Fruit fly (Drosophila melanogaster): ENCODE measurements around the gene CG2519.

CG2519 gene

dm6 chr3R:5568590-5568989 lies 21.0 kb upstream of the CG2519 start, which contains the start of the genes CG2931 and Rheb (continued):
- peak; percentile 16 for TF ChIP-seq CG10431 (GFP tag; optimal IDR thresholded peaks at IDR 0.05)
- TF ChIP-seq CG7839 (tag; optimal IDR thresholded peaks at IDR 0.05): peak; percentile 58
- TF ChIP-seq chn (GFP tag; optimal IDR thresholded peaks at IDR 0.05): peak; percentile 61
- TF ChIP-seq CG2129 (GFP tag; IDR thresholded peaks at IDR 0.05; ENCODE audit: partially characterized antibody): peak; percentile 66
- peak; percentile 83 for TF ChIP-seq CG17829 (tag; optimal IDR thresholded peaks at IDR 0.05)
- TF ChIP-seq Asciz (GFP tag; optimal IDR thresholded peaks at IDR 0.05): no peak
- TF ChIP-seq Gsc (GFP tag; IDR thresholded peaks at IDR 0.05): 0 out of 2 replicates have a peak, but pooled peaks have one; percentile 7
- TF ChIP-seq CG2199 (GFP tag; IDR thresholded peaks at IDR 0.05): 0 out of 3 replicates have a peak, but pooled peaks have one; percentile 12
- TF ChIP-seq CG1792 (GFP tag; optimal IDR thresholded peaks at IDR 0.05): no peak
- peak; percentile 11 to 47 for TF ChIP-seq chif (GFP tag; optimal IDR thresholded peaks at IDR 0.05)
- no peak for TF ChIP-seq CG8765 (GFP tag; IDR thresholded peaks at IDR 0.05)
- no peak for TF ChIP-seq CG8944 (GFP tag; optimal IDR thresholded peaks at IDR 0.05)
- TF ChIP-seq sc (optimal IDR thresholded peaks at IDR 0.05): no peak
- TF ChIP-seq sc (GFP tag; optimal IDR thresholded peaks at IDR 0.05): no peak
- peak; percentile 65; the same call in 1 of the 3 replicates for TF ChIP-seq CG17361 (GFP tag; IDR thresholded peaks at IDR 0.05)
- TF ChIP-seq gsb-n (tag; optimal IDR thresholded peaks at IDR 0.05): peak; percentile 29
- peak; percentile 77 for TF ChIP-seq CoRest (tag; optimal IDR thresholded peaks at IDR 0.05)
- no peak for TF ChIP-seq h (optimal IDR thresholded peaks at IDR 0.05)
- TF ChIP-seq CkIIα-i1 (GFP tag; IDR thresholded peaks at IDR 0.05): no peak
- peak; percentile 47; the same call in 2 of the 3 replicates for TF ChIP-seq ase (GFP tag; IDR thresholded peaks at IDR 0.05)
- TF ChIP-seq CG11456 (GFP tag; IDR thresholded peaks at IDR 0.05): 0 out of 3 replicates have a peak, but pooled peaks have one; percentile 28
- peak; percentile 42; the same call in 1 of the 2 replicates for TF ChIP-seq ap (GFP tag; IDR thresholded peaks at IDR 0.05)
- TF ChIP-seq CG13624 (GFP tag; optimal IDR thresholded peaks at IDR 0.05): peak; percentile 30
- no peak for TF ChIP-seq CG12104 (GFP tag; optimal IDR thresholded peaks at IDR 0.05)
- no peak for TF ChIP-seq CG14050 (GFP tag; IDR thresholded peaks at IDR 0.05)
- no peak for TF ChIP-seq pb (GFP tag; optimal IDR thresholded peaks at IDR 0.05)
- no peak for TF ChIP-seq org-1 (GFP tag; optimal IDR thresholded peaks at IDR 0.05)
- peak; percentile 50 to 69 for TF ChIP-seq dpn (GFP tag; optimal IDR thresholded peaks at IDR 0.05)
- peak; percentile 71 for TF ChIP-seq CG32532 (GFP tag; IDR thresholded peaks at IDR 0.05)
- no peak for TF ChIP-seq Lim3 (GFP tag; IDR thresholded peaks at IDR 0.05)
- TF ChIP-seq sim (GFP tag; IDR thresholded peaks at IDR 0.05): no peak
- TF ChIP-seq CG16863 (GFP tag; optimal IDR thresholded peaks at IDR 0.05): peak; percentile 30
- no peak for TF ChIP-seq tio (GFP tag; optimal IDR thresholded peaks at IDR 0.05)
- no peak for TF ChIP-seq caup (GFP tag; optimal IDR thresholded peaks at IDR 0.05; ENCODE audit: severe bottlenecking)
- no peak for TF ChIP-seq run (tag; optimal IDR thresholded peaks at IDR 0.05)
- no peak for TF ChIP-seq CG8359 (GFP tag; optimal IDR thresholded peaks at IDR 0.05; ENCODE audit: borderline replicate concordance)
- TF ChIP-seq toy (GFP tag; IDR thresholded peaks at IDR 0.05): no peak
- no peak for TF ChIP-seq disco-r (GFP tag; optimal IDR thresholded peaks at IDR 0.05)
- no peak for TF ChIP-seq CG2889 (GFP tag; IDR thresholded peaks at IDR 0.05)
- peak; percentile 88 for TF ChIP-seq CG12659 (GFP tag; optimal IDR thresholded peaks at IDR 0.05)
- TF ChIP-seq Jarid2 (GFP tag; optimal IDR thresholded peaks at IDR 0.05): no peak
- TF ChIP-seq danr (GFP tag; IDR thresholded peaks at IDR 0.05): peak; percentile 36; the same call in 1 of the 2 replicates
- TF ChIP-seq CG7357 (GFP tag; IDR thresholded peaks at IDR 0.05): peak; percentile 74
- no peak for TF ChIP-seq CG17612 (GFP tag; IDR thresholded peaks at IDR 0.05)
- peak; percentile 68 for TF ChIP-seq inv (GFP tag; IDR thresholded peaks at IDR 0.05; ENCODE audit: partially characterized antibody)
- no peak for TF ChIP-seq luna (GFP tag; optimal IDR thresholded peaks at IDR 0.05)
- TF ChIP-seq Ets65A (GFP tag): peak; percentile 94
- TF ChIP-seq CG16815 (GFP tag; optimal IDR thresholded peaks at IDR 0.05): peak; percentile 35
- TF ChIP-seq Ptx1 (GFP tag; IDR thresholded peaks at IDR 0.05): peak; percentile 79
- peak; percentile 70 for TF ChIP-seq CG10366 (GFP tag; IDR thresholded peaks at IDR 0.05)
- TF ChIP-seq HLH54F (GFP tag; optimal IDR thresholded peaks at IDR 0.05): peak; percentile 46
- TF ChIP-seq Hsf (GFP tag; optimal IDR thresholded peaks at IDR 0.05): peak; percentile 65
- TF ChIP-seq CG4360 (GFP tag; IDR thresholded peaks at IDR 0.05): no peak

Measured in whole organism, embryonic.